Worm (Caenorhabditis elegans): Measurements from ENCODE around the gene R05A10.1.

DNA sequence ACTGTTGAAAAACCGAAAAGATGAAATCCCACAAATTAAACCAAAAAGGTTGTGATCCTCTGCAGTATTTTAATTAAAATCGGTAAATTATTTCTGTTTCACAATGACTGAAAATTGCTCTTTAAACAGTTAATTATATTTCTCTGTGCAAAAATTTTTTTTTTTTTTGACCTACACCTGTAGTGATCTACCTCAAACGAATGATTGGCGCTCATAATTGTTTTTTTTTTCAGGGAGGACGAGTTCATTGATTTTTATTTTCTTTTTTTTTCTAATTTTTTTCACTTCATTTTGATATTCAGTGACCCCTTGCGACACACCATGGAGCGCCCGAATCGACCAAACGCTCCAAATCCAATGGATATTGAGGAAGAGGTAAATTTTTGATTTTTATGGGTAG is 14.0 kb downstream of the R05A10.1 start, which contains the start of gene F02H6.2:
- TF ChIP-seq aly-2 (tag; optimal IDR thresholded peaks at IDR 0.05) = no peak
- TF ChIP-seq unc-62 (GFP tag; optimal IDR thresholded peaks at IDR 0.05) = no peak
- no peak for TF ChIP-seq egl-27 (tag; optimal IDR thresholded peaks at IDR 0.05)
- TF ChIP-seq elt-1 (tag; optimal IDR thresholded peaks at IDR 0.05) = no peak
- TF ChIP-seq ama-1 (optimal IDR thresholded peaks at IDR 0.05) = no peak
- TF ChIP-seq ztf-11 (tag; optimal IDR thresholded peaks at IDR 0.05) = no peak
- no peak for TF ChIP-seq fos-1 (tag; optimal IDR thresholded peaks at IDR 0.05)
- TF ChIP-seq skn-1 (tag; optimal IDR thresholded peaks at IDR 0.05) = no peak
- TF ChIP-seq sem-4 (tag; optimal IDR thresholded peaks at IDR 0.05) = no peak
- TF ChIP-seq ztf-4 (tag; optimal IDR thresholded peaks at IDR 0.05) = no peak
